Fruit fly (Drosophila melanogaster): ENCODE measurements around the gene pst.
A peak's percentile ranks its signal among the peaks of the same experiment; 100 is the strongest.

Gene pst

DNA sequence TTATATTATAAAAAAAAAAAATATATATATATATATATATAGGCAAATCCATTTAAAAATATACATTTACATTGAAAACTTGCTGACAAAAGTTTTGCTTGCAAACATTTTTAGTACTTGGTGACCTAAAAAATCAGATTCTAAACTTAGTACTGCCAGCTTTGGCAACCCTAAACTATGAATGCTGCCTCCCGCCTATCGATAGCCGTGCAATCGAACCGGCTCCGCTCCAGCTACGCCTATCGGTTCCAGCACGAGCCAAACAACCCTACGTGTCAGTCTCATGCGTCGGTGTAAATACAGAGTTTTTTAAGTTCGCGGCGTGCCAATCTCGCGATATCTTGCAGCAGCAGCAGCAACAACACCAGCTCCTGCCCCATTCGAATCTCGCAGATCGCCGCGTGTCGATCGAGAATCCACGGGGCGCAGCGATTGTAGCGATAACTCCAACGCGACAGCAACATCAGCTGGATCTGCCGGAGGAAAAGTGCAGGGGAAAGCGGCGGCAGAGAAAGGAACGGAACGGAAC lies 325 bp upstream of the pst start, which contains the start of gene Sec63 (continued):
- TF ChIP-seq CG4328 (GFP tag; optimal IDR thresholded peaks at IDR 0.05) (no peak), ato (GFP tag; IDR thresholded peaks at IDR 0.05; ENCODE audit: partially characterized antibody) (peak; percentile 54; the same call in 1 of the 2 replicates), CG10979 (tag; optimal IDR thresholded peaks at IDR 0.05) (no peak), al (GFP tag; IDR thresholded peaks at IDR 0.05) (peak; percentile 62), CG10959 (GFP tag; IDR thresholded peaks at IDR 0.05) (0 out of 2 replicates have a peak, but pooled peaks have one; percentile 14), ab (GFP tag; optimal IDR thresholded peaks at IDR 0.05) (no peak), gcm (GFP tag; optimal IDR thresholded peaks at IDR 0.05) (peak; percentile 3), stwl (tag; optimal IDR thresholded peaks at IDR 0.05) (peak; percentile 90), Fer1 (GFP tag; optimal IDR thresholded peaks at IDR 0.05) (peak; percentile 4), sens-2 (GFP tag; IDR thresholded peaks at IDR 0.05) (no peak), tap (tag; optimal IDR thresholded peaks at IDR 0.05) (no peak), CG32767 (GFP tag; IDR thresholded peaks at IDR 0.05) (peak; percentile 20; the same call in 1 of the 2 replicates), cad (GFP tag; optimal IDR thresholded peaks at IDR 0.05) (no peak), Trl (optimal IDR thresholded peaks at IDR 0.05) (no peak), Trl (GFP tag; optimal IDR thresholded peaks at IDR 0.05) (no peak), da (GFP tag; optimal IDR thresholded peaks at IDR 0.05) (no peak), CG17361 (GFP tag; IDR thresholded peaks at IDR 0.05) (peak; percentile 37; the same call in 1 of the 3 replicates), caup (GFP tag; optimal IDR thresholded peaks at IDR 0.05; ENCODE audit: severe bottlenecking) (peak; percentile 27), CG7556 (GFP tag; optimal IDR thresholded peaks at IDR 0.05) (no peak), nom (GFP tag; optimal IDR thresholded peaks at IDR 0.05) (no peak), CG31388 (GFP tag; optimal IDR thresholded peaks at IDR 0.05) (no peak), btn (GFP tag; optimal IDR thresholded peaks at IDR 0.05) (no peak), ttk (GFP tag; IDR thresholded peaks at IDR 0.05) (0 out of 2 replicates have a peak, but pooled peaks have one; percentile 29), H2.0 (GFP tag; IDR thresholded peaks at IDR 0.05) (peak; percentile 47; the same call in 1 of the 2 replicates), shn (GFP tag; optimal IDR thresholded peaks at IDR 0.05) (no peak), CG17328 (GFP tag; IDR thresholded peaks at IDR 0.05) (peak; percentile 32; the same call in 1 of the 2 replicates), CG18599 (GFP tag; optimal IDR thresholded peaks at IDR 0.05) (peak; percentile 62), pzg (GFP tag; optimal IDR thresholded peaks at IDR 0.05) (peak; percentile 77), sob (GFP tag; IDR thresholded peaks at IDR 0.05) (peak; percentile 19; the same call in 1 of the 2 replicates), wdn (GFP tag; IDR thresholded peaks at IDR 0.05) (peak; percentile 25; the same call in 1 of the 2 replicates), CG42726 (GFP tag; IDR thresholded peaks at IDR 0.05; ENCODE audit: partially characterized antibody) (peak; percentile 94), CG8089 (GFP tag; optimal IDR thresholded peaks at IDR 0.05) (no peak), Hmx (GFP tag; optimal IDR thresholded peaks at IDR 0.05) (no peak), CG5180 (GFP tag; optimal IDR thresholded peaks at IDR 0.05) (no peak), CG10274 (GFP tag; optimal IDR thresholded peaks at IDR 0.05) (no peak), nerfin-1 (tag; optimal IDR thresholded peaks at IDR 0.05) (peak; percentile 21), HHEX (GFP tag; optimal IDR thresholded peaks at IDR 0.05) (peak; percentile 34), Dad (GFP tag; optimal IDR thresholded peaks at IDR 0.05) (peak; percentile 51), CG7987 (GFP tag; optimal IDR thresholded peaks at IDR 0.05) (no peak), Rx (GFP tag; IDR thresholded peaks at IDR 0.05) (no peak), CG2678 (tag; optimal IDR thresholded peaks at IDR 0.05) (peak; percentile 63), Ets97D (GFP tag; optimal IDR thresholded peaks at IDR 0.05) (no peak), CG43689 (GFP tag; IDR thresholded peaks at IDR 0.05) (no peak), CG6765 (GFP tag; optimal IDR thresholded peaks at IDR 0.05) (no peak), vfl (GFP tag; optimal IDR thresholded peaks at IDR 0.05) (peak; percentile 4), CG34422 (GFP tag; IDR thresholded peaks at IDR 0.05) (peak; percentile 85), CG13424 (tag; optimal IDR thresholded peaks at IDR 0.05) (peak; percentile 68), grn (GFP tag; optimal IDR thresholded peaks at IDR 0.05) (peak; percentile 53), Awh (GFP tag; IDR thresholded peaks at IDR 0.05) (0 out of 2 replicates have a peak, but pooled peaks have one; percentile 29), CG12104 (GFP tag; optimal IDR thresholded peaks at IDR 0.05) (no peak)

All from whole organism, embryonic.